Worm (Caenorhabditis elegans) whole organism, L4 larva: ENCODE data around the gene npr-29.

Experiments
- D1046.2 ChIP-seq: fragments of 200-800 bp; sonication (Bioruptor generic); IDR thresholded peaks from 2 replicates; pipeline ENCODE4 v1.3.6; 2022; ENCODE audit warnings: missing genetic modification characterization, missing compliant biosample characterization
- F26F4.8 ChIP-seq: fragments of 200-800 bp; sonication (Bioruptor generic); conservative IDR thresholded peaks from 2 replicates; pipeline ENCODE4 v1.3.6; 2022; ENCODE audit warnings: missing genetic modification characterization, missing compliant biosample characterization
- T20F7.1 ChIP-seq: fragments of 200-800 bp; sonication (Bioruptor generic); optimal IDR thresholded peaks from 2 replicates; lab custom pipeline; 2018; ENCODE audit warnings: mild to moderate bottlenecking, missing genetic modification characterization, missing compliant biosample characterization
- Y105C5A.15 ChIP-seq: fragments of 200-800 bp; sonication (Bioruptor generic); IDR thresholded peaks from 2 replicates; pipeline ENCODE4 v1.3.6; 2022; ENCODE audit warnings: missing genetic modification characterization, missing compliant biosample characterization
- Y5F2A.4 ChIP-seq: fragments of 200-800 bp; sonication (Bioruptor generic); optimal IDR thresholded peaks from 2 replicates; lab custom pipeline; 2018; ENCODE audit warnings: mild to moderate bottlenecking, missing genetic modification characterization, missing compliant biosample characterization
- Y75B8A.6 ChIP-seq: fragments of 200-800 bp; sonication (Bioruptor generic); IDR thresholded peaks from 2 replicates; pipeline ENCODE4 v1.3.6; 2022; ENCODE audit warnings: missing genetic modification reagents, missing genetic modification characterization, missing compliant biosample characterization
- aha-1 ChIP-seq: fragments of 150-350 bp; peaks from one replicate; lab custom pipeline; 2014; ENCODE audit warnings: missing biosample characterization, missing genetic modification characterization
- ceh-28 ChIP-seq: fragments of 150-350 bp; optimal IDR thresholded peaks from 2 replicates; lab custom pipeline; 2014; ENCODE audit warnings: missing biosample characterization, missing genetic modification reagents, missing genetic modification characterization
- ces-1 ChIP-seq: fragments of 150-350 bp; sonication (generic microtip); optimal IDR thresholded peaks from 4 replicates; lab custom pipeline; 2014; ENCODE audit warnings: missing biosample characterization, missing genetic modification reagents, missing genetic modification characterization
- ctbp-1 ChIP-seq: fragments of 200-800 bp; sonication (Bioruptor generic); IDR thresholded peaks from 2 replicates; pipeline ENCODE4 v1.3.6; 2022; ENCODE audit warnings: missing genetic modification reagents, missing genetic modification characterization, missing compliant biosample characterization
- daf-16 ChIP-seq, 3 experiments: sonication (generic microtip); optimal IDR thresholded peaks; 2 replicates each; lab custom pipeline; 2016 to 2017; ENCODE audit warnings: missing genetic modification characterization in 3 of 3, missing genetic modification reagents in 3 of 3, mild to moderate bottlenecking in 2 of 3, missing compliant biosample characterization in 2 of 3, missing biosample characterization in 1 of 3, moderate library complexity in 1 of 3
- dmd-6 ChIP-seq: fragments of 200-800 bp; sonication (Bioruptor generic); IDR thresholded peaks from 2 replicates; pipeline ENCODE4 v1.3.6; 2022; ENCODE audit warnings: missing genetic modification reagents, missing genetic modification characterization, missing compliant biosample characterization
- dve-1 ChIP-seq: sonication (generic microtip); optimal IDR thresholded peaks from 2 replicates; lab custom pipeline; 2017; ENCODE audit warnings: antibody characterized with exemption, mild to moderate bottlenecking, missing genetic modification characterization, missing compliant biosample characterization; ENCODE audit not compliant: insufficient read depth
- hlh-11 ChIP-seq: fragments of 200-800 bp; sonication (Bioruptor generic); optimal IDR thresholded peaks from 2 replicates; lab custom pipeline; 2018; ENCODE audit warnings: mild to moderate bottlenecking, missing genetic modification characterization, missing compliant biosample characterization
- hlh-30 ChIP-seq: sonication (generic microtip); optimal IDR thresholded peaks from 2 replicates; lab custom pipeline; 2017; ENCODE audit warnings: antibody characterized with exemption, mild to moderate bottlenecking, missing genetic modification characterization, missing compliant biosample characterization; ENCODE audit not compliant: insufficient read depth
- hmg-1.1 ChIP-seq: fragments of 200-800 bp; sonication (Bioruptor generic); IDR thresholded peaks from 2 replicates; pipeline ENCODE4 v1.3.6; 2022; ENCODE audit warnings: missing genetic modification reagents, missing genetic modification characterization, missing compliant biosample characterization
- jun-1 ChIP-seq: fragments of 150-350 bp; optimal IDR thresholded peaks from 2 replicates; lab custom pipeline; 2014; ENCODE audit warnings: missing biosample characterization, missing genetic modification reagents, missing genetic modification characterization
- lin-38 ChIP-seq: fragments of 200-800 bp; sonication (Bioruptor generic); IDR thresholded peaks from 2 replicates; pipeline ENCODE4 v1.3.6; 2022; ENCODE audit warnings: missing genetic modification reagents, missing genetic modification characterization, missing compliant biosample characterization
- lin-39 ChIP-seq: fragments of 150-350 bp; optimal IDR thresholded peaks from 2 replicates; lab custom pipeline; 2014; ENCODE audit warnings: missing biosample characterization, missing genetic modification reagents, missing genetic modification characterization
- lsy-2 ChIP-seq, 2 experiments: fragments of 150-350 bp in 1 of 2; sonication (generic microtip) in 1 of 2; optimal IDR thresholded peaks; 2 replicates each; lab custom pipeline; 2014 to 2017; ENCODE audit warnings: missing biosample characterization in 2 of 2, missing genetic modification characterization in 2 of 2
- madf-5 ChIP-seq, 2 experiments: fragments of 200-800 bp; sonication (Bioruptor generic); IDR thresholded peaks; 2 replicates each; pipeline ENCODE4 v1.3.6; 2022; ENCODE audit warnings: missing compliant biosample characterization in 2 of 2, missing genetic modification characterization in 2 of 2
- madf-9 ChIP-seq: fragments of 200-800 bp; sonication (Bioruptor generic); conservative IDR thresholded peaks from 2 replicates; pipeline ENCODE4 v1.3.6; 2022; ENCODE audit warnings: missing genetic modification reagents, missing genetic modification characterization, missing compliant biosample characterization
- nhr-102 ChIP-seq: sonication (generic microtip); optimal IDR thresholded peaks from 2 replicates; lab custom pipeline; 2016; ENCODE audit warnings: mild to moderate bottlenecking, missing genetic modification characterization, moderate library complexity, missing compliant biosample characterization
- nhr-111 ChIP-seq: fragments of 200-800 bp; sonication (Bioruptor generic); optimal IDR thresholded peaks from 2 replicates; lab custom pipeline; 2018; ENCODE audit warnings: mild to moderate bottlenecking, missing genetic modification characterization, missing compliant biosample characterization
- nhr-28 ChIP-seq: fragments of 150-350 bp; optimal IDR thresholded peaks from 2 replicates; lab custom pipeline; 2014; ENCODE audit warnings: missing biosample characterization, missing genetic modification characterization
- nhr-6 ChIP-seq: fragments of 150-350 bp; optimal IDR thresholded peaks from 2 replicates; lab custom pipeline; 2014; ENCODE audit warnings: missing biosample characterization, missing genetic modification characterization
- pha-4 ChIP-seq, 2 experiments: fragments of 150-350 bp in 1 of 2; fragments of 200-800 bp in 1 of 2; sonication (Bioruptor generic) in 1 of 2; IDR thresholded peaks in 1 of 2; optimal IDR thresholded peaks in 1 of 2; 2 replicates each; pipeline versions ENCODE4 v1.3.6 to Lab custom; 2014 to 2022; ENCODE audit warnings: missing genetic modification characterization in 2 of 2, missing genetic modification reagents in 2 of 2, missing biosample characterization in 1 of 2, missing compliant biosample characterization in 1 of 2
- pqm-1 ChIP-seq: sonication (generic microtip); optimal IDR thresholded peaks from 2 replicates; lab custom pipeline; 2017; ENCODE audit warnings: missing biosample characterization, missing genetic modification characterization
- rbr-2 ChIP-seq: sonication (generic microtip); optimal IDR thresholded peaks from 2 replicates; lab custom pipeline; 2016; ENCODE audit warnings: missing genotype, missing genetic modification characterization, missing compliant biosample characterization
- snpc-4 ChIP-seq: fragments of 150-350 bp; optimal IDR thresholded peaks from 2 replicates; lab custom pipeline; 2014; ENCODE audit warnings: missing biosample characterization, missing genetic modification characterization
- spr-1 ChIP-seq: sonication (generic microtip); optimal IDR thresholded peaks from 2 replicates; lab custom pipeline; 2016; ENCODE audit warnings: mild to moderate bottlenecking, missing genetic modification characterization, missing compliant biosample characterization
- tra-1 ChIP-seq: fragments of 200-800 bp; sonication (Bioruptor generic); IDR thresholded peaks from 2 replicates; pipeline ENCODE4 v1.3.6; 2022; ENCODE audit warnings: missing genetic modification reagents, missing genetic modification characterization, missing compliant biosample characterization
- zfp-2 ChIP-seq: sonication (generic microtip); optimal IDR thresholded peaks from 2 replicates; lab custom pipeline; 2016; ENCODE audit warnings: mild to moderate bottlenecking, missing genetic modification characterization, missing compliant biosample characterization
- ztf-7 ChIP-seq: fragments of 150-350 bp; optimal IDR thresholded peaks from 2 replicates; lab custom pipeline; 2014; ENCODE audit warnings: missing biosample characterization, missing genetic modification characterization

npr-29 gene

ce11 chrIII:9239983-9240382 lies 24.7 kb upstream of the npr-29 start, which contains the start of gene saeg-2 (continued):
- no peak for TF ChIP-seq Y75B8A.6 (GFP tag; lab: Robert Waterston, UW)
- peak; percentile 31 for TF ChIP-seq hlh-30 (tag; lab: Kevin White, UChicago)
- TF ChIP-seq dve-1 (tag; lab: Kevin White, UChicago), result peak; percentile 60
- TF ChIP-seq madf-5 (GFP tag; IDR thresholded peaks at IDR 0.05; lab: Robert Waterston, UW), result no peak
- TF ChIP-seq jun-1 (tag; lab: Kevin White, UChicago), result no peak
- TF ChIP-seq snpc-4 (tag; lab: Kevin White, UChicago), result no peak
- TF ChIP-seq Y105C5A.15 (GFP tag; lab: Robert Waterston, UW), result 0 out of 2 replicates have a peak, but pooled peaks have one; percentile 35
- TF ChIP-seq hmg-1.1 (GFP tag; lab: Robert Waterston, UW), result peak; percentile 62
- TF ChIP-seq hlh-11 (tag; lab: Kevin White, UChicago), result peak; percentile 78
- TF ChIP-seq aha-1 (tag; lab: Kevin White, UChicago), result peak; percentile 93
- no peak for TF ChIP-seq spr-1 (tag; lab: Kevin White, UChicago)
- TF ChIP-seq nhr-111 (GFP tag; lab: Kevin White, UChicago), result no peak
- peak; percentile 14 for TF ChIP-seq ztf-7
- TF ChIP-seq zfp-2 (tag; lab: Kevin White, UChicago), result no peak
- peak; percentile 34 for TF ChIP-seq rbr-2 (tag; lab: Kevin White, UChicago)

ce11 chrIII:9237626-9238025 lies 22.4 kb upstream of the npr-29 start:
- TF ChIP-seq madf-9 (no peak), ctbp-1 (GFP tag; lab: Robert Waterston, UW) (no peak), nhr-6 (tag; lab: Kevin White, UChicago) (no peak), dve-1 (tag; lab: Kevin White, UChicago) (peak; percentile 5), hlh-11 (tag; lab: Kevin White, UChicago) (peak; percentile 23), T20F7.1 (GFP tag; lab: Kevin White, UChicago) (no peak), pha-4 (GFP tag; IDR thresholded peaks at IDR 0.05; lab: Robert Waterston, UW) (no peak), pha-4 (tag; optimal IDR thresholded peaks at IDR 0.05; lab: Kevin White, UChicago) (no peak), daf-16 (GFP tag; optimal IDR thresholded peaks at IDR 0.05; lab: Kevin White, UChicago) (no peak), daf-16 (tag; optimal IDR thresholded peaks at IDR 0.05; lab: Kevin White, UChicago) (peak; percentile 85), dmd-6 (no peak; the same call in 1 of the 2 replicates), D1046.2 (GFP tag; lab: Robert Waterston, UW) (no peak), lin-38 (GFP tag; lab: Robert Waterston, UW) (no peak), F26F4.8 (GFP tag; lab: Robert Waterston, UW) (no peak), nhr-28 (tag; lab: Kevin White, UChicago) (peak; percentile 40), Y5F2A.4 (GFP tag; lab: Kevin White, UChicago) (no peak), nhr-102 (tag; lab: Kevin White, UChicago) (no peak), rbr-2 (tag; lab: Kevin White, UChicago) (no peak), tra-1 (GFP tag; lab: Robert Waterston, UW) (no peak), pqm-1 (tag; lab: Kevin White, UChicago) (peak; percentile 74), lsy-2 (tag; optimal IDR thresholded peaks at IDR 0.05; lab: Kevin White, UChicago) (no peak), lin-39 (tag; lab: Kevin White, UChicago) (no peak)

ce11 chrIII:9236228-9236627 lies 21.0 kb upstream of the npr-29 start, which contains the start of gene T23G5.2:
TSS of gene T23G5.2 (minus strand) at chrIII:9236328.
- TF ChIP-seq aha-1 (tag; lab: Kevin White, UChicago) (peak; percentile 57), ces-1 (GFP tag; lab: Kevin White, UChicago) (no peak)
- TF ChIP-seq, all 104 proteins: peak for 1

ce11 chrIII:9231173-9231572 lies 15.9 kb upstream of the npr-29 start, which contains the start of gene T23G5.3:
TSS of gene T23G5.3 (minus strand) at chrIII:9231273.
- TF ChIP-seq aha-1 (tag; lab: Kevin White, UChicago) (peak; percentile 56), T20F7.1 (GFP tag; lab: Kevin White, UChicago) (no peak), ceh-28 (tag; lab: Kevin White, UChicago) (no peak)
